Fruit fly (Drosophila melanogaster) whole organism, adult: ENCODE results near the gene CG15253.

Source experiments
- CG12768 ChIP-seq: fragments of 200-800 bp; sonication (Bioruptor generic); optimal IDR thresholded peaks from 2 replicates; lab custom pipeline; 2017; ENCODE audit warnings: missing biosample characterization, missing genetic modification characterization, mild to moderate bottlenecking, moderate library complexity, missing genetic modification reagents
- CG33017 ChIP-seq: fragments of 200-800 bp; sonication (Bioruptor generic); optimal IDR thresholded peaks from 2 replicates; lab custom pipeline; 2018; ENCODE audit warnings: missing biosample characterization, mild to moderate bottlenecking, missing genetic modification characterization, moderate library complexity
- bab1 ChIP-seq: fragments of 200-800 bp; sonication (Bioruptor generic); optimal IDR thresholded peaks from 3 replicates; lab custom pipeline; 2019; ENCODE audit warnings: missing biosample characterization, mild to moderate bottlenecking, missing genetic modification characterization, moderate library complexity
- cic ChIP-seq: fragments of 200-800 bp; sonication (Bioruptor generic); optimal IDR thresholded peaks from 2 replicates; lab custom pipeline; 2017; ENCODE audit warnings: missing biosample characterization, mild to moderate bottlenecking, missing genetic modification characterization, moderate library complexity
- ovo ChIP-seq: fragments of 200-800 bp; sonication (Bioruptor generic); optimal IDR thresholded peaks from 2 replicates; lab custom pipeline; 2016; ENCODE audit warnings: missing biosample characterization, missing genetic modification characterization

dm6 chr2L:15629596-15630168 lies 13.5 kb upstream of the CG15253 start, which contains the start of gene CG18480:
- TF ChIP-seq ovo (GFP tag; lab: Kevin White, UChicago) (no peak), bab1 (GFP tag; lab: Kevin White, UChicago) (no peak), CG33017 (tag; lab: Kevin White, UChicago) (peak; percentile 50), CG12768 (peak; percentile 52), cic (GFP tag; lab: Kevin White, UChicago) (no peak)
